Worm (Caenorhabditis elegans) whole organism, L3 larva: Measurements from ENCODE around the gene D1079.1.

Source experiments
- R02D3.7 ChIP-seq: fragments of 150-350 bp; optimal IDR thresholded peaks from 2 replicates; lab custom pipeline; 2014; ENCODE audit warnings: missing biosample characterization, missing genetic modification characterization
- ZK546.5 ChIP-seq: sonication (generic microtip); optimal IDR thresholded peaks from 2 replicates; lab custom pipeline; 2017; ENCODE audit warnings: missing biosample characterization, missing genetic modification characterization
- aly-2 ChIP-seq: fragments of 150-350 bp; optimal IDR thresholded peaks from 2 replicates; lab custom pipeline; 2014; ENCODE audit warnings: missing biosample characterization, missing genetic modification characterization
- ama-1 ChIP-seq: fragments of 150-350 bp; optimal IDR thresholded peaks from 2 replicates; lab custom pipeline; 2018
- ceh-16 ChIP-seq: sonication (generic microtip); optimal IDR thresholded peaks from 2 replicates; lab custom pipeline; 2017; ENCODE audit warnings: missing biosample characterization, missing genetic modification characterization
- ceh-28 ChIP-seq: fragments of 150-350 bp; optimal IDR thresholded peaks from 2 replicates; lab custom pipeline; 2014; ENCODE audit warnings: missing biosample characterization, missing genetic modification reagents, missing genetic modification characterization
- ceh-82 ChIP-seq: fragments of 150-350 bp; optimal IDR thresholded peaks from 2 replicates; lab custom pipeline; 2014; ENCODE audit warnings: missing biosample characterization, missing genetic modification characterization
- ceh-9 ChIP-seq: sonication (generic microtip); optimal IDR thresholded peaks from 2 replicates; lab custom pipeline; 2018; ENCODE audit warnings: missing biosample characterization, missing genetic modification characterization
- daf-12 ChIP-seq: fragments of 150-350 bp; optimal IDR thresholded peaks from 2 replicates; lab custom pipeline; 2014; ENCODE audit warnings: missing biosample characterization, missing genetic modification reagents, missing genetic modification characterization
- egl-27 ChIP-seq: sonication (generic microtip); optimal IDR thresholded peaks from 4 replicates; lab custom pipeline; 2017; ENCODE audit warnings: missing biosample characterization, missing genetic modification reagents, missing genetic modification characterization
- elt-2 ChIP-seq: sonication (generic microtip); optimal IDR thresholded peaks from 2 replicates; lab custom pipeline; 2016; ENCODE audit warnings: missing genetic modification reagents, mild to moderate bottlenecking, missing genetic modification characterization, missing compliant biosample characterization
- elt-3 ChIP-seq, 3 experiments: fragments of 150-350 bp in 1 of 3; sonication (generic microtip) in 2 of 3; optimal IDR thresholded peaks; 2 replicates in 2 of 3; 4 replicates in 1 of 3; lab custom pipeline; 2014 to 2017; ENCODE audit warnings: missing biosample characterization in 3 of 3, missing genetic modification characterization in 3 of 3
- fkh-10 ChIP-seq: sonication (generic microtip); optimal IDR thresholded peaks from 2 replicates; lab custom pipeline; 2017; ENCODE audit warnings: missing biosample characterization, missing genetic modification reagents, missing genetic modification characterization
- fos-1 ChIP-seq: fragments of 150-350 bp; optimal IDR thresholded peaks from 2 replicates; lab custom pipeline; 2014; ENCODE audit warnings: missing biosample characterization, missing genetic modification characterization
- hmg-11 ChIP-seq: sonication (generic microtip); optimal IDR thresholded peaks from 2 replicates; lab custom pipeline; 2016; ENCODE audit warnings: missing genetic modification characterization, missing compliant biosample characterization
- jun-1 ChIP-seq: fragments of 150-350 bp; optimal IDR thresholded peaks from 2 replicates; lab custom pipeline; 2014; ENCODE audit warnings: missing biosample characterization, missing genetic modification reagents, missing genetic modification characterization
- lin-39 ChIP-seq: fragments of 150-350 bp; optimal IDR thresholded peaks from 2 replicates; lab custom pipeline; 2018; ENCODE audit warnings: missing biosample characterization, missing genetic modification reagents, missing genetic modification characterization
- lsy-12 ChIP-seq: sonication (generic microtip); optimal IDR thresholded peaks from 2 replicates; lab custom pipeline; 2016; ENCODE audit warnings: mild to moderate bottlenecking, missing genetic modification characterization, missing compliant biosample characterization
- mdl-1 ChIP-seq: fragments of 150-350 bp; optimal IDR thresholded peaks from 2 replicates; lab custom pipeline; 2014; ENCODE audit warnings: missing biosample characterization, missing genetic modification characterization
- nhr-11 ChIP-seq: fragments of 150-350 bp; optimal IDR thresholded peaks from 2 replicates; lab custom pipeline; 2014; ENCODE audit warnings: missing biosample characterization, missing genetic modification characterization
- nhr-23 ChIP-seq: fragments of 150-350 bp; optimal IDR thresholded peaks from 2 replicates; lab custom pipeline; 2014; ENCODE audit warnings: missing biosample characterization, missing genetic modification reagents, missing genetic modification characterization
- nhr-237 ChIP-seq: fragments of 150-350 bp; optimal IDR thresholded peaks from 2 replicates; lab custom pipeline; 2014; ENCODE audit warnings: missing biosample characterization, missing genetic modification characterization
- nhr-25 ChIP-seq: sonication (generic microtip); optimal IDR thresholded peaks from 2 replicates; lab custom pipeline; 2017; ENCODE audit warnings: missing biosample characterization, missing genetic modification characterization
- nhr-28 ChIP-seq: fragments of 150-350 bp; optimal IDR thresholded peaks from 2 replicates; lab custom pipeline; 2014; ENCODE audit warnings: missing biosample characterization, missing genetic modification characterization
- nhr-43 ChIP-seq: sonication (generic microtip); optimal IDR thresholded peaks from 2 replicates; lab custom pipeline; 2016; ENCODE audit warnings: mild to moderate bottlenecking, missing genetic modification characterization, missing compliant biosample characterization; ENCODE audit not compliant: poor library complexity, severe bottlenecking
- nhr-67 ChIP-seq: fragments of 150-350 bp; optimal IDR thresholded peaks from 2 replicates; lab custom pipeline; 2014; ENCODE audit warnings: missing biosample characterization, missing genetic modification characterization
- nhr-76 ChIP-seq: fragments of 150-350 bp; sonication (generic microtip); optimal IDR thresholded peaks from 5 replicates; lab custom pipeline; 2014; ENCODE audit warnings: missing biosample characterization, missing genetic modification characterization
- nhr-77 ChIP-seq: fragments of 150-350 bp; optimal IDR thresholded peaks from 2 replicates; lab custom pipeline; 2014; ENCODE audit warnings: missing biosample characterization, missing genetic modification characterization
- skn-1 ChIP-seq: fragments of 150-350 bp; optimal IDR thresholded peaks from 2 replicates; lab custom pipeline; 2014; ENCODE audit warnings: missing biosample characterization, missing genetic modification characterization
- unc-39 ChIP-seq: sonication (generic microtip); optimal IDR thresholded peaks from 4 replicates; lab custom pipeline; 2017; ENCODE audit warnings: missing biosample characterization, missing genetic modification characterization
- unc-62 ChIP-seq: fragments of 150-350 bp; sonication (generic microtip); optimal IDR thresholded peaks from 4 replicates; lab custom pipeline; 2014; ENCODE audit warnings: missing biosample characterization, missing genetic modification reagents, missing genetic modification characterization
- ztf-11 ChIP-seq: fragments of 150-350 bp; optimal IDR thresholded peaks from 2 replicates; lab custom pipeline; 2014; ENCODE audit warnings: missing biosample characterization, missing genetic modification characterization

The D1079.1 gene

DNA sequence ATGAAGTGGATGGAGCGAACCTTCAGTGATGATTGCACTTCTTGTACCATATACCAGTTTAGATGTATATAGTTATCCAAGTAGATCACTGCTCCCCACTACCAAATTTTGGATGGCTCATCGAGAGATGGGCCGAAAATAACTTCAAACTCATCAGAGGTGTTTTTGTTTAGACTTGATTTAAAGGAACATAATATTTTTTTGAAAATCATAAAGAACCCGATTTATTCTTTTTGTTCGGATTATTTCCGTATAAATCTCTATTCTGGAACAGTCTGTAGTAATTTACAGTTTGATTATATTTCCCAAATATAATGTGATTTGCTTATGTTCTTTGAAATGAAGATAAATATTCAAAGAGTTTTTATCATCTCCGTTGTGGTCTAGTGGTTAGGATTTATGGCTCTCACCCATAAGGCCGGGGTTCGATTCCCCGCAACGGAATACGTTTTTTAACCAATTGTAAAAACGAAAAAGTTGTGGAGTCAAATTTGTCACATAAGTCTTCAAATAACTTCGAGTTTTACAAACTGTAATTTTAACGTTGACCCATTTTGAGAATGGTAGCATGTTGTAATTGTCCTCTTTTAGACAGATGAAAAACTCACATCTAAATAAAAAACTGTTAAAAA lies 7.4 kb downstream of the D1079.1 start:
- TF ChIP-seq ceh-82 (no peak), lin-39 (tag; lab: Kevin White, UChicago) (no peak), nhr-11 (no peak), fos-1 (tag; lab: Kevin White, UChicago) (no peak), hmg-11 (tag; lab: Kevin White, UChicago) (no peak), fkh-10 (GFP tag; lab: Kevin White, UChicago) (no peak), egl-27 (no peak), nhr-23 (tag; lab: Kevin White, UChicago) (no peak), ceh-16 (tag; lab: Kevin White, UChicago) (no peak), nhr-25 (tag; lab: Kevin White, UChicago) (no peak), nhr-67 (no peak), ceh-9 (tag; lab: Kevin White, UChicago) (no peak), nhr-77 (tag; lab: Kevin White, UChicago) (no peak), nhr-76 (tag; lab: Kevin White, UChicago) (no peak), jun-1 (tag; lab: Kevin White, UChicago) (no peak), skn-1 (tag; lab: Kevin White, UChicago) (no peak), elt-2 (tag; lab: Kevin White, UChicago) (no peak), ztf-11 (tag; lab: Kevin White, UChicago) (no peak), nhr-43 (tag; lab: Kevin White, UChicago) (no peak), R02D3.7 (tag; lab: Kevin White, UChicago) (no peak)
- TF ChIP-seq, all 47 proteins: peak for 0

- no peak for TF ChIP-seq nhr-11
- no peak for TF ChIP-seq fkh-10 (GFP tag; lab: Kevin White, UChicago)
- TF ChIP-seq mdl-1 (tag; lab: Kevin White, UChicago): no peak
- no peak for TF ChIP-seq elt-2 (tag; lab: Kevin White, UChicago)
- TF ChIP-seq fos-1 (tag; lab: Kevin White, UChicago): no peak
- TF ChIP-seq nhr-43 (tag; lab: Kevin White, UChicago): no peak
- TF ChIP-seq daf-12: no peak
- no peak for TF ChIP-seq nhr-67
- no peak for TF ChIP-seq skn-1 (tag; lab: Kevin White, UChicago)
- no peak for TF ChIP-seq nhr-25 (tag; lab: Kevin White, UChicago)
- no peak for TF ChIP-seq nhr-237 (tag; lab: Kevin White, UChicago)
- no peak for TF ChIP-seq unc-62
- no peak for TF ChIP-seq ceh-28 (tag; lab: Kevin White, UChicago)
- TF ChIP-seq elt-3 (tag; optimal IDR thresholded peaks at IDR 0.05; lab: Kevin White, UChicago): no peak
- TF ChIP-seq ama-1 (lab: Kevin White, UChicago): no peak
- TF ChIP-seq nhr-28: no peak
- TF ChIP-seq ceh-16 (tag; lab: Kevin White, UChicago): no peak
- TF ChIP-seq ZK546.5 (tag; lab: Kevin White, UChicago): no peak
- TF ChIP-seq egl-27: no peak
- no peak for TF ChIP-seq lsy-12
Observed at ce11 chrX:4413206-4413605, 10.3 kb downstream of the D1079.1 start.

ce11 chrX:4415289-4415688 lies 12.3 kb downstream of the D1079.1 start:
- TF ChIP-seq nhr-23 (tag; lab: Kevin White, UChicago) (no peak), fkh-10 (GFP tag; lab: Kevin White, UChicago) (peak; percentile 50)

DNA sequence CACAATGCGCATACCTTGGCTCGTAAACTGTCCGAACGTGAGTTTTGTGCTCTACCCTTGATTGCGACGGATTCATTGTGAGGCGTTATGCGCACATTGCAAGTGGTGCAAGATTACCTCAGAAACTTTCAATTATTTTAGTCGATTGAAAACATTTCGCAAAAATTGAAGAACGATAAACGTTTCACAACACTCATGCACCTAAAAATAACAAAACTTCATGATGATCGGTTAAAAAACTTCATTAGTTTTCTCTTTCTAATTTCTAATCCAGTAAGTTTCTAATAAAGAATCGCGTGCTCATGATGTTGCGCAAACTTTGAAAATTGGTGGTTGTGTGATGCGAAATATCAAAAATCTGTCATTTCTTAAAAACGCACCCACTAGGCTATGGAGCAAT lies 15.8 kb downstream of the D1079.1 start, which contains the start of gene dop-1:
dop-1 (minus strand) TSS at position 101 of the 400 bp plus-strand sequence.
- no peak for TF ChIP-seq unc-39
- no peak for TF ChIP-seq skn-1 (tag; lab: Kevin White, UChicago)
- TF ChIP-seq nhr-11: no peak
- no peak for TF ChIP-seq ceh-9 (tag; lab: Kevin White, UChicago)
- no peak for TF ChIP-seq nhr-23 (tag; lab: Kevin White, UChicago)
- TF ChIP-seq aly-2 (tag; lab: Kevin White, UChicago): no peak
- no peak for TF ChIP-seq unc-62
- TF ChIP-seq nhr-76 (tag; lab: Kevin White, UChicago): no peak
- no peak for TF ChIP-seq R02D3.7 (tag; lab: Kevin White, UChicago)
- no peak for TF ChIP-seq nhr-77 (tag; lab: Kevin White, UChicago)
- no peak for TF ChIP-seq nhr-237 (tag; lab: Kevin White, UChicago)

ce11 chrX:4424254-4424653 lies 21.3 kb downstream of the D1079.1 start:
- no peak for TF ChIP-seq elt-3 (tag; optimal IDR thresholded peaks at IDR 0.05; lab: Kevin White, UChicago)
- peak; percentile 33 for TF ChIP-seq fkh-10 (GFP tag; lab: Kevin White, UChicago)
